Worm (Caenorhabditis elegans) whole organism, L2 larva: ENCODE measurements around the gene igcm-4.

ENCODE experiments used
- C34F6.9 ChIP-seq: fragments of 150-350 bp; optimal IDR thresholded peaks from 2 replicates; lab custom pipeline; 2014; ENCODE audit warnings: missing biosample characterization, missing genetic modification characterization
- F13H6.1 ChIP-seq: sonication (generic microtip); optimal IDR thresholded peaks from 2 replicates; lab custom pipeline; 2016; ENCODE audit warnings: missing genetic modification characterization, missing compliant biosample characterization
- R02D3.7 ChIP-seq: fragments of 150-350 bp; optimal IDR thresholded peaks from 2 replicates; lab custom pipeline; 2014; ENCODE audit warnings: missing biosample characterization, missing genetic modification characterization
- Y55F3AM.14 ChIP-seq: fragments of 200-800 bp; sonication (Bioruptor generic); optimal IDR thresholded peaks from 2 replicates; lab custom pipeline; 2018; ENCODE audit warnings: mild to moderate bottlenecking, missing genetic modification characterization, missing compliant biosample characterization
- aly-2 ChIP-seq: fragments of 150-350 bp; optimal IDR thresholded peaks from 2 replicates; lab custom pipeline; 2014; ENCODE audit warnings: missing biosample characterization, missing genetic modification characterization
- ama-1 ChIP-seq: fragments of 150-350 bp; optimal IDR thresholded peaks from 2 replicates; lab custom pipeline; 2018; ENCODE audit warnings: inconsistent platforms
- blmp-1 ChIP-seq: sonication (generic microtip); optimal IDR thresholded peaks from 2 replicates; lab custom pipeline; 2017; ENCODE audit warnings: missing genetic modification characterization, mild to moderate bottlenecking, missing compliant biosample characterization, antibody characterized with exemption, moderate library complexity; ENCODE audit not compliant: insufficient read depth
- ceh-16 ChIP-seq: fragments of 150-350 bp; optimal IDR thresholded peaks from 2 replicates; lab custom pipeline; 2014; ENCODE audit warnings: missing biosample characterization, missing genetic modification characterization
- ceh-82 ChIP-seq: fragments of 150-350 bp; optimal IDR thresholded peaks from 2 replicates; lab custom pipeline; 2014; ENCODE audit warnings: missing biosample characterization, missing genetic modification characterization
- crh-2 ChIP-seq: sonication (generic microtip); optimal IDR thresholded peaks from 2 replicates; lab custom pipeline; 2017; ENCODE audit warnings: missing biosample characterization, missing genetic modification characterization
- dmd-4 ChIP-seq: sonication (generic microtip); optimal IDR thresholded peaks from 2 replicates; lab custom pipeline; 2017; ENCODE audit warnings: missing biosample characterization, missing genetic modification characterization
- egl-27 ChIP-seq: sonication (generic microtip); optimal IDR thresholded peaks from 3 replicates; lab custom pipeline; 2017; ENCODE audit warnings: missing biosample characterization, missing genetic modification reagents, missing genetic modification characterization
- elt-1 ChIP-seq: fragments of 150-350 bp; optimal IDR thresholded peaks from 2 replicates; lab custom pipeline; 2014; ENCODE audit warnings: missing biosample characterization, missing genetic modification characterization
- elt-3 ChIP-seq: sonication (generic microtip); optimal IDR thresholded peaks from 2 replicates; lab custom pipeline; 2017; ENCODE audit warnings: missing biosample characterization, missing genetic modification characterization
- fos-1 ChIP-seq: fragments of 150-350 bp; optimal IDR thresholded peaks from 2 replicates; lab custom pipeline; 2014; ENCODE audit warnings: missing biosample characterization, missing genetic modification characterization
- gmeb-1 ChIP-seq: fragments of 150-350 bp; optimal IDR thresholded peaks from 2 replicates; lab custom pipeline; 2014; ENCODE audit warnings: missing biosample characterization, missing genetic modification characterization
- lin-11 ChIP-seq: fragments of 150-350 bp; sonication (generic microtip); optimal IDR thresholded peaks from 2 replicates; lab custom pipeline; 2014; ENCODE audit warnings: missing biosample characterization, missing genetic modification characterization, inconsistent platforms, mixed read lengths
- lin-13 ChIP-seq: fragments of 150-350 bp; optimal IDR thresholded peaks from 2 replicates; lab custom pipeline; 2014; ENCODE audit warnings: missing biosample characterization, missing genetic modification reagents, missing genetic modification characterization
- lin-39 ChIP-seq: fragments of 150-350 bp; optimal IDR thresholded peaks from 2 replicates; lab custom pipeline; 2014; ENCODE audit warnings: missing biosample characterization, missing genetic modification reagents, missing genetic modification characterization
- lsy-2 ChIP-seq, 2 experiments: fragments of 150-350 bp in 1 of 2; sonication (generic microtip) in 1 of 2; optimal IDR thresholded peaks; 2 replicates each; lab custom pipeline; 2014 to 2017; ENCODE audit warnings: missing biosample characterization in 2 of 2, missing genetic modification characterization in 2 of 2
- mab-5 ChIP-seq: fragments of 150-350 bp; optimal IDR thresholded peaks from 2 replicates; lab custom pipeline; 2014; ENCODE audit warnings: missing biosample characterization, missing genetic modification characterization
- mbf-1 ChIP-seq: sonication (generic microtip); optimal IDR thresholded peaks from 2 replicates; lab custom pipeline; 2017; ENCODE audit warnings: missing biosample characterization, missing genetic modification characterization
- nhr-10 ChIP-seq: sonication (generic microtip); optimal IDR thresholded peaks from 2 replicates; lab custom pipeline; 2017; ENCODE audit warnings: missing biosample characterization, missing genetic modification characterization
- nhr-11 ChIP-seq: fragments of 150-350 bp; optimal IDR thresholded peaks from 2 replicates; lab custom pipeline; 2014; ENCODE audit warnings: missing biosample characterization, missing genetic modification characterization
- nhr-12 ChIP-seq: fragments of 150-350 bp; optimal IDR thresholded peaks from 2 replicates; lab custom pipeline; 2014; ENCODE audit warnings: missing biosample characterization, missing genetic modification characterization
- nhr-129 ChIP-seq: fragments of 150-350 bp; optimal IDR thresholded peaks from 2 replicates; lab custom pipeline; 2014; ENCODE audit warnings: missing biosample characterization, missing genetic modification characterization
- nhr-21 ChIP-seq: fragments of 150-350 bp; optimal IDR thresholded peaks from 2 replicates; lab custom pipeline; 2014; ENCODE audit warnings: missing biosample characterization, missing genetic modification characterization
- nhr-23 ChIP-seq: fragments of 150-350 bp; optimal IDR thresholded peaks from 2 replicates; lab custom pipeline; 2014; ENCODE audit warnings: missing biosample characterization, missing genetic modification reagents, missing genetic modification characterization
- nhr-237 ChIP-seq: fragments of 150-350 bp; optimal IDR thresholded peaks from 2 replicates; lab custom pipeline; 2014; ENCODE audit warnings: missing biosample characterization, missing genetic modification characterization
- nhr-25 ChIP-seq: fragments of 150-350 bp; sonication (generic microtip); optimal IDR thresholded peaks from 3 replicates; lab custom pipeline; 2014; ENCODE audit warnings: missing biosample characterization, missing genetic modification characterization
- nhr-6 ChIP-seq: fragments of 150-350 bp; optimal IDR thresholded peaks from 2 replicates; lab custom pipeline; 2014; ENCODE audit warnings: missing biosample characterization, missing genetic modification characterization
- nhr-77 ChIP-seq: fragments of 150-350 bp; optimal IDR thresholded peaks from 2 replicates; lab custom pipeline; 2014; ENCODE audit warnings: missing biosample characterization, missing genetic modification characterization
- peb-1 ChIP-seq: fragments of 150-350 bp; optimal IDR thresholded peaks from 2 replicates; lab custom pipeline; 2014; ENCODE audit warnings: missing biosample characterization, missing genetic modification characterization
- sem-4 ChIP-seq: fragments of 150-350 bp; optimal IDR thresholded peaks from 2 replicates; lab custom pipeline; 2014; ENCODE audit warnings: missing biosample characterization, missing genetic modification reagents, missing genetic modification characterization
- skn-1 ChIP-seq: sonication (generic microtip); optimal IDR thresholded peaks from 2 replicates; lab custom pipeline; 2017; ENCODE audit warnings: missing biosample characterization, missing genetic modification characterization
- sma-3 ChIP-seq: sonication (generic microtip); optimal IDR thresholded peaks from 2 replicates; lab custom pipeline; 2016; ENCODE audit warnings: missing genetic modification reagents, missing genetic modification characterization, missing compliant biosample characterization
- snpc-4 ChIP-seq: fragments of 150-350 bp; optimal IDR thresholded peaks from 2 replicates; lab custom pipeline; 2014; ENCODE audit warnings: missing biosample characterization, missing genetic modification characterization
- unc-39 ChIP-seq: fragments of 150-350 bp; optimal IDR thresholded peaks from 2 replicates; lab custom pipeline; 2014; ENCODE audit warnings: missing biosample characterization, missing genetic modification characterization
- unc-55 ChIP-seq: fragments of 150-350 bp; sonication (generic microtip); optimal IDR thresholded peaks from 3 replicates; lab custom pipeline; 2014; ENCODE audit warnings: missing biosample characterization, missing genetic modification reagents, missing genetic modification characterization
- unc-62 ChIP-seq: fragments of 150-350 bp; optimal IDR thresholded peaks from 2 replicates; lab custom pipeline; 2014; ENCODE audit warnings: missing biosample characterization, missing genetic modification reagents, missing genetic modification characterization
- zag-1 ChIP-seq: fragments of 150-350 bp; optimal IDR thresholded peaks from 2 replicates; lab custom pipeline; 2014; ENCODE audit warnings: missing biosample characterization, missing genetic modification characterization
- ztf-1 ChIP-seq: fragments of 200-800 bp; sonication (Bioruptor generic); conservative IDR thresholded peaks from 2 replicates; pipeline ENCODE4 v1.3.6; 2022; ENCODE audit warnings: missing genetic modification characterization, missing compliant biosample characterization
- ztf-11 ChIP-seq: sonication (generic microtip); optimal IDR thresholded peaks from 2 replicates; lab custom pipeline; 2017; ENCODE audit warnings: missing biosample characterization, missing genetic modification characterization
- ztf-4 ChIP-seq: fragments of 150-350 bp; optimal IDR thresholded peaks from 2 replicates; lab custom pipeline; 2014; ENCODE audit warnings: missing biosample characterization, missing genetic modification characterization

The igcm-4 gene

DNA sequence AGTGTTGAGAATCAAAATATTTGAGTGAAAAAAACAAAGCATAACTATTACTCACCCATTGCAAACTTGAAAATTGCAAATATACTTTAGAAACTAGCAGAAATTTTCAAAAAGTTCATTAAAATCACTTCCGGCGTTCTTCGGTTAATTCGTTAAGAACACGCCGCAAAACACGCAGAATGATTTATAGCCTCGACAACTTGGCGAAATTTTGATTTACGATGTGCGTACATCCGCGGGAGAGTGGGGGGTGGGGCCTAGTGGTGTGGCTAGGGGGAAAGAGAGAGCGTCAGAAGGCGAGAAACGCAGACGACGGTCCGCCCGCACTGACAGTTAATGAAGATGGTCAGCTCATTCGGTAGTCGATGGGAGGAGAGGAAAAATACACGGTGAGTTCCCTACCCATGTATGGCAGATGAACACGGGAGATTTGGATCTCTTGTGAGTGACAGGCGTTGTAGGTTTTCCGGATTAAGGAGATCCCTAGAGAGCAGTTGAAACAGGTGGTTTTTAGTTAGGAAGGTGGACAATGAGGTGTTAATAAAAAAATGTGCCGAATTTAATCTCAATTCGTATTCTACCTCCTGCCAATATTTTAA lies at the start of gene igcm-4:
Gene igcm-4, minus strand, starts transcription at position 237 of the 599 bp plus-strand sequence.
- TF ChIP-seq mab-5 (tag; lab: Kevin White, UChicago) = peak; percentile 96
- no peak for TF ChIP-seq peb-1 (tag; lab: Kevin White, UChicago)
- TF ChIP-seq ceh-16 (tag; lab: Kevin White, UChicago) = peak; percentile 39
- TF ChIP-seq lin-13 (GFP tag; lab: Kevin White, UChicago) = no peak
- no peak for TF ChIP-seq nhr-6 (tag; lab: Kevin White, UChicago)
- TF ChIP-seq unc-55 (GFP tag; lab: Kevin White, UChicago) = peak; percentile 30
- TF ChIP-seq nhr-12 (tag; lab: Kevin White, UChicago) = no peak
- no peak for TF ChIP-seq lin-11 (tag; lab: Kevin White, UChicago)
- no peak for TF ChIP-seq nhr-11 (tag; lab: Kevin White, UChicago)

DNA sequence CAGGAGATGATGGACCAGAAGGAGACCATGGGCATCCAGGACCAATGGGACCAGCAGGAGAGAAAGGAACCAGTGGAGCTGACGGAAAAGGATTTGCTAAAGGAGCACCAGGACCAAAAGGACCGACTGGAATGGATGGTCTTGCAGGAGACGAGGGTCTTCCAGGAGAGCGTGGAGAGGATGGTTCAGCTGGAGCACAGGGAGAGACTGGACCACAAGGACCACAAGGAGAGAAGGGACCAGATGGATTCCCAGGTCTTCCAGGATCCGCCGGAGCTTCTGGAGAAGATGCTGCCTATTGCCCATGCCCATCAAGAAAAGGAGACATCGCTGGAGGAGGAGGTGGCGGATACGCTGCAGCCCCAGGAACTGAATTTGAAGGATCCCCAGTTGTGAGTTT lies 47.9 kb upstream of the igcm-4 start:
- TF ChIP-seq nhr-25 (tag; lab: Kevin White, UChicago) (no peak), ztf-11 (tag; lab: Kevin White, UChicago) (no peak), nhr-12 (tag; lab: Kevin White, UChicago) (no peak), elt-1 (tag; lab: Kevin White, UChicago) (no peak), zag-1 (tag; lab: Kevin White, UChicago) (no peak), elt-3 (tag; lab: Kevin White, UChicago) (no peak)

DNA sequence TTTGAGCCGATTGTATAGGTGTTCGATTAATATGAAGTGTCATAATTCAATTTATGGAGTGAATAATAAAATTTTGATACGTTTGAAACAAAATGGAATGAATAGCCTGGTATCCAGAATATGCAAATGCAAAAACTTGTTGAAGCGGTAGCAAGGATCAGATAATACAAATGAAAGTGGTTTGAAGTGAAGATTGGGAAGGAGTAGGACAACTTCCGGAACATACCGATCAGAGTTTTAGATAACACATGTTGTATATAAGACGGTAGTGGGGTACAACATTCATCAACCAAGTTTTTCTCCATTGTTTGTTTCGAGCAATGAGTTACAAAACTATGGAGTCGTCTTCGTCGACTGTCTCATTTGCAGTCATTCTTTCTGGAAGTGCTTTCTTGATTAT lies 47.0 kb upstream of the igcm-4 start, which contains the start of gene col-164:
Gene col-164, plus strand, starts transcription at position 301 of the 400 bp plus-strand sequence.
- TF ChIP-seq ztf-1 = no peak
- no peak for TF ChIP-seq mab-5 (tag; lab: Kevin White, UChicago)
- no peak for TF ChIP-seq unc-55 (GFP tag; lab: Kevin White, UChicago)
- no peak for TF ChIP-seq lsy-2 (tag; optimal IDR thresholded peaks at IDR 0.05; lab: Kevin White, UChicago)
- TF ChIP-seq R02D3.7 (tag; lab: Kevin White, UChicago) = no peak
- no peak for TF ChIP-seq nhr-25 (tag; lab: Kevin White, UChicago)
- TF ChIP-seq sem-4 = no peak
- no peak for TF ChIP-seq nhr-6 (tag; lab: Kevin White, UChicago)
- no peak for TF ChIP-seq blmp-1
- no peak for TF ChIP-seq ceh-82 (tag; lab: Kevin White, UChicago)
- no peak for TF ChIP-seq nhr-77 (tag; lab: Kevin White, UChicago)
- no peak for TF ChIP-seq nhr-23 (tag; lab: Kevin White, UChicago)
- no peak for TF ChIP-seq egl-27 (tag; lab: Kevin White, UChicago)

DNA sequence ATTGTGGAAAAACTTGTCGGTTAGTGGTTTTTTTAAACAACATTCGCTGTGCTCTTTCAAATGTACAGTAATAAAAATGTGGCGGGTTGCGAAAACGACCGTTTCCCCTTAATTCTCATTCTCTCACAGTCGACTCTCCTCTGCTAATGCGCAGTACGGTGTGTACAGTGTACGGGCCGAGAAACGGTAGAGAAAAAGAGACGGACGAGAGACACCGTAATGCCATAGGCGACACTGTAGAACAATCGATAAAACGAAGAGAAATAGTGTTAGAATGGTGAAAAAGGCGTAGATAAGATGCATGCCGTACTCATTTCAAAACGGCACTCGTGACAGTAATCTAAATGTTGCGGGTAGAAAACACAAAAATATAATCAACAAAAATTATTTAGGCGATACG lies 44.3 kb upstream of the igcm-4 start:
- TF ChIP-seq nhr-10 = no peak
- peak; percentile 22 for TF ChIP-seq F13H6.1 (tag; lab: Kevin White, UChicago)
- no peak for TF ChIP-seq sem-4
- TF ChIP-seq unc-55 (GFP tag; lab: Kevin White, UChicago) = no peak
- TF ChIP-seq snpc-4 (tag; lab: Kevin White, UChicago) = no peak
- TF ChIP-seq aly-2 (tag; lab: Kevin White, UChicago) = no peak
- TF ChIP-seq lin-39 = no peak
- peak; percentile 33 for TF ChIP-seq crh-2 (tag; lab: Kevin White, UChicago)
- TF ChIP-seq skn-1 = no peak
- no peak for TF ChIP-seq egl-27 (tag; lab: Kevin White, UChicago)
- no peak for TF ChIP-seq unc-39 (tag; lab: Kevin White, UChicago)
- no peak for TF ChIP-seq mbf-1 (tag; lab: Kevin White, UChicago)
- no peak for TF ChIP-seq lin-13 (GFP tag; lab: Kevin White, UChicago)
- no peak for TF ChIP-seq ceh-82 (tag; lab: Kevin White, UChicago)
- TF ChIP-seq fos-1 (tag; lab: Kevin White, UChicago) = peak; percentile 39
- TF ChIP-seq ztf-1 = no peak
- TF ChIP-seq mab-5 (tag; lab: Kevin White, UChicago) = no peak
- no peak for TF ChIP-seq ama-1 (lab: Kevin White, UChicago)
- TF ChIP-seq nhr-11 (tag; lab: Kevin White, UChicago) = no peak
- TF ChIP-seq lin-11 (tag; lab: Kevin White, UChicago) = no peak
- no peak for TF ChIP-seq nhr-12 (tag; lab: Kevin White, UChicago)
- TF ChIP-seq peb-1 (tag; lab: Kevin White, UChicago) = no peak
- no peak for TF ChIP-seq Y55F3AM.14
- TF ChIP-seq ztf-4 (tag; lab: Kevin White, UChicago) = no peak
- TF ChIP-seq lsy-2 (tag; optimal IDR thresholded peaks at IDR 0.05; lab: Kevin White, UChicago) = no peak
- TF ChIP-seq zag-1 (tag; lab: Kevin White, UChicago) = no peak
- TF ChIP-seq gmeb-1 = peak; percentile 26
- TF ChIP-seq R02D3.7 (tag; lab: Kevin White, UChicago) = no peak
- TF ChIP-seq nhr-129 (tag; lab: Kevin White, UChicago) = peak; percentile 54
- no peak for TF ChIP-seq nhr-237
- no peak for TF ChIP-seq elt-1 (tag; lab: Kevin White, UChicago)
- TF ChIP-seq ztf-11 (tag; lab: Kevin White, UChicago) = no peak
- TF ChIP-seq unc-62 = no peak
- TF ChIP-seq C34F6.9 (tag; lab: Kevin White, UChicago) = peak; percentile 11
- TF ChIP-seq ceh-16 (tag; lab: Kevin White, UChicago) = no peak
- TF ChIP-seq nhr-21 (tag; lab: Kevin White, UChicago) = no peak
- TF ChIP-seq nhr-6 (tag; lab: Kevin White, UChicago) = no peak
- TF ChIP-seq sma-3 = no peak
- TF ChIP-seq elt-3 (tag; lab: Kevin White, UChicago) = no peak
- no peak for TF ChIP-seq dmd-4 (tag; lab: Kevin White, UChicago)
